Worm (Caenorhabditis elegans): ENCODE data around the gene F19C6.5.

DNA sequence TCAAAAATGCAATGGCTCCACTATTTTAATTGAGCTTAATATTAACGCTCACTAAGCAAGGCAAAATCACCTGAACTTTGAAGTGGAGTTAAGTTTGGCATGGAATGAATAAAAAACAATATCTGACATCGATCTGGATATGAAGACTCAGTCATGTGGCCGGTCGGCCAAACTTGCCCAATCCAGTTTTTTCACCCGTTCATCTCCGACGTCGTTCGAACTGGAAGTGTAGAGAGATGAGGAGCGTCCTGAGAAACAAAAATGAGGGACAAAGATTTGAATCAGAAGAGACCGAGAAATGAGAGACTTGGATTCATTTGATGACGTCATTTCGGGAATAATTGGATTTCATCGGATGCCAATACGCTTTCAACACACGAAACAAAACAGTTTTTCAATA, 46.6 kb downstream of the F19C6.5 start:
- no peak for TF ChIP-seq dve-1 (tag; optimal IDR thresholded peaks at IDR 0.05)
- TF ChIP-seq F13H6.1 (tag; optimal IDR thresholded peaks at IDR 0.05) = no peak
- TF ChIP-seq ama-1 (optimal IDR thresholded peaks at IDR 0.05) = no peak
- TF ChIP-seq madf-2 (tag; optimal IDR thresholded peaks at IDR 0.05) = no peak
- no peak for TF ChIP-seq pqm-1 (tag; optimal IDR thresholded peaks at IDR 0.05)
- TF ChIP-seq sox-4 (tag; optimal IDR thresholded peaks at IDR 0.05) = no peak
- TF ChIP-seq nhr-11 (tag; optimal IDR thresholded peaks at IDR 0.05) = no peak
- TF ChIP-seq ceh-19 (GFP tag; optimal IDR thresholded peaks at IDR 0.05) = no peak
- TF ChIP-seq hlh-13 (GFP tag; optimal IDR thresholded peaks at IDR 0.05) = no peak
